Fruit fly (Drosophila melanogaster) whole organism, embryonic: ENCODE measurements around the gene Sb.
A peak's percentile ranks its signal among the peaks of the same experiment; 100 is the strongest.

Source experiments
- Aef1 ChIP-seq: fragments of 200-800 bp; sonication (Bioruptor generic); IDR thresholded peaks from 3 replicates; pipeline ENCODE4 v1.3.6; 2022; ENCODE audit warnings: missing biosample characterization, missing genetic modification characterization
- Antp ChIP-seq: fragments of 200-800 bp; sonication (Bioruptor generic); optimal IDR thresholded peaks from 3 replicates; lab custom pipeline; 2016; ENCODE audit warnings: missing biosample characterization, missing genetic modification characterization
- CG10431 ChIP-seq: fragments of 200-800 bp; sonication (Bioruptor generic); optimal IDR thresholded peaks from 3 replicates; lab custom pipeline; 2018; ENCODE audit warnings: missing biosample characterization, mild to moderate bottlenecking, missing genetic modification characterization
- CG11560 ChIP-seq: fragments of 200-800 bp; sonication (Bioruptor generic); IDR thresholded peaks from 3 replicates; pipeline ENCODE4 v1.3.6; 2022; ENCODE audit warnings: missing biosample characterization, missing genetic modification characterization
- CG12942 ChIP-seq: fragments of 200-800 bp; sonication (Bioruptor generic); optimal IDR thresholded peaks from 3 replicates; lab custom pipeline; 2016; ENCODE audit warnings: missing biosample characterization, missing genetic modification characterization
- CG13424 ChIP-seq: fragments of 200-800 bp; sonication (Bioruptor generic); optimal IDR thresholded peaks from 2 replicates; lab custom pipeline; 2019; ENCODE audit warnings: missing biosample characterization, mild to moderate bottlenecking, missing genetic modification characterization, moderate library complexity
- CG13894 ChIP-seq: fragments of 200-800 bp; sonication (Bioruptor generic); optimal IDR thresholded peaks from 3 replicates; lab custom pipeline; 2018; ENCODE audit warnings: missing biosample characterization, mild to moderate bottlenecking, missing genetic modification characterization, moderate library complexity
- CG14965 ChIP-seq: fragments of 200-800 bp; sonication (Bioruptor generic); optimal IDR thresholded peaks from 2 replicates; lab custom pipeline; 2016; ENCODE audit warnings: missing biosample characterization, missing genetic modification characterization, borderline replicate concordance
- CG15073 ChIP-seq: fragments of 200-800 bp; sonication (Bioruptor generic); optimal IDR thresholded peaks from 2 replicates; lab custom pipeline; 2016; ENCODE audit warnings: missing biosample characterization, missing genetic modification characterization
- CG16779 ChIP-seq: fragments of 200-800 bp; sonication (Bioruptor generic); IDR thresholded peaks from 2 replicates; pipeline ENCODE4 v1.3.6; 2022; ENCODE audit warnings: missing biosample characterization, missing genetic modification characterization
- CG18262 ChIP-seq: fragments of 200-800 bp; optimal IDR thresholded peaks from 3 replicates; lab custom pipeline; 2019; ENCODE audit warnings: missing biosample characterization, mild to moderate bottlenecking, missing genetic modification characterization, moderate library complexity
- CG18764 ChIP-seq: fragments of 200-800 bp; sonication (Bioruptor generic); optimal IDR thresholded peaks from 3 replicates; lab custom pipeline; 2016; ENCODE audit warnings: missing biosample characterization, missing genetic modification characterization
- CG2199 ChIP-seq: fragments of 200-800 bp; sonication (Bioruptor generic); IDR thresholded peaks from 3 replicates; pipeline ENCODE4 v1.3.6; 2022; ENCODE audit warnings: missing biosample characterization, missing genetic modification characterization
- CG3407 ChIP-seq: fragments of 200-800 bp; sonication (Bioruptor generic); optimal IDR thresholded peaks from 2 replicates; lab custom pipeline; 2018; ENCODE audit warnings: missing biosample characterization, mild to moderate bottlenecking, missing genetic modification characterization
- CG3838 ChIP-seq: fragments of 200-800 bp; sonication (Bioruptor generic); optimal IDR thresholded peaks from 3 replicates; lab custom pipeline; 2016; ENCODE audit warnings: missing biosample characterization, missing genetic modification characterization
- CG5953 ChIP-seq: fragments of 200-800 bp; sonication (Bioruptor generic); IDR thresholded peaks from 2 replicates; pipeline ENCODE4 v1.3.6; 2022; ENCODE audit warnings: missing biosample characterization, missing genetic modification characterization
- CG6791 ChIP-seq: fragments of 200-800 bp; sonication (Bioruptor generic); IDR thresholded peaks from 3 replicates; pipeline ENCODE4 v1.3.6; 2022; ENCODE audit warnings: missing biosample characterization, missing genetic modification characterization; ENCODE audit not compliant: partially characterized antibody
- CG7786 ChIP-seq: fragments of 200-800 bp; sonication (Bioruptor generic); optimal IDR thresholded peaks from 2 replicates; lab custom pipeline; 2016; ENCODE audit warnings: missing biosample characterization, missing genetic modification characterization
- CG9215 ChIP-seq: fragments of 200-800 bp; sonication (Bioruptor generic); IDR thresholded peaks from 2 replicates; pipeline ENCODE4 v1.3.6; 2022; ENCODE audit warnings: missing biosample characterization, missing genetic modification characterization
- CG9609 ChIP-seq: fragments of 200-800 bp; sonication (Bioruptor generic); optimal IDR thresholded peaks from 3 replicates; lab custom pipeline; 2016; ENCODE audit warnings: missing biosample characterization, missing genetic modification characterization
- Camta ChIP-seq: fragments of 200-800 bp; sonication (Bioruptor generic); optimal IDR thresholded peaks from 2 replicates; lab custom pipeline; 2016; ENCODE audit warnings: missing biosample characterization, missing genetic modification characterization
- Drgx ChIP-seq: fragments of 200-800 bp; sonication (Bioruptor generic); IDR thresholded peaks from 2 replicates; pipeline ENCODE4 v1.3.6; 2022; ENCODE audit warnings: missing biosample characterization, missing genetic modification characterization
- Ets97D ChIP-seq: fragments of 200-800 bp; sonication (Bioruptor generic); optimal IDR thresholded peaks from 3 replicates; lab custom pipeline; 2016; ENCODE audit warnings: missing biosample characterization, missing genetic modification characterization
- Lim3 ChIP-seq: fragments of 200-800 bp; sonication (Bioruptor generic); IDR thresholded peaks from 2 replicates; pipeline ENCODE4 v1.3.6; 2022; ENCODE audit warnings: missing biosample characterization, missing genetic modification characterization
- MBD-R2 ChIP-seq: fragments of 200-800 bp; sonication (Bioruptor generic); IDR thresholded peaks from 2 replicates; pipeline ENCODE4 v1.3.6; 2022; ENCODE audit warnings: missing biosample characterization, missing genetic modification characterization
- Neu2 ChIP-seq: fragments of 200-800 bp; sonication (Bioruptor generic); optimal IDR thresholded peaks from 3 replicates; lab custom pipeline; 2016; ENCODE audit warnings: missing biosample characterization, missing genetic modification characterization, borderline replicate concordance
- Nf-YA ChIP-seq: fragments of 200-800 bp; sonication (Bioruptor generic); IDR thresholded peaks from 2 replicates; pipeline ENCODE4 v1.3.6; 2022; ENCODE audit warnings: missing biosample characterization, missing genetic modification characterization
- Poxn ChIP-seq: fragments of 200-800 bp; sonication (Bioruptor generic); IDR thresholded peaks from 2 replicates; pipeline ENCODE4 v1.3.6; 2022; ENCODE audit warnings: missing biosample characterization, missing genetic modification characterization
- Rx ChIP-seq: fragments of 200-800 bp; sonication (Bioruptor generic); IDR thresholded peaks from 2 replicates; pipeline ENCODE4 v1.3.6; 2022; ENCODE audit warnings: missing biosample characterization, missing genetic modification characterization
- Spps ChIP-seq: fragments of 200-800 bp; sonication (Bioruptor generic); optimal IDR thresholded peaks from 2 replicates; lab custom pipeline; 2018; ENCODE audit warnings: missing biosample characterization, mild to moderate bottlenecking, missing genetic modification characterization
- Xrp1 ChIP-seq: fragments of 200-800 bp; sonication (Bioruptor generic); IDR thresholded peaks from 2 replicates; pipeline ENCODE4 v1.3.6; 2022; ENCODE audit warnings: missing biosample characterization, missing genetic modification characterization
- bbx ChIP-seq: fragments of 200-800 bp; sonication (Bioruptor generic); IDR thresholded peaks from 2 replicates; pipeline ENCODE4 v1.3.6; 2022; ENCODE audit warnings: missing biosample characterization, missing genetic modification characterization; ENCODE audit not compliant: partially characterized antibody
- cato ChIP-seq: fragments of 200-800 bp; sonication (Bioruptor generic); optimal IDR thresholded peaks from 2 replicates; lab custom pipeline; 2016; ENCODE audit warnings: missing biosample characterization, missing genetic modification characterization, borderline replicate concordance
- caup ChIP-seq: fragments of 200-800 bp; sonication (Bioruptor generic); optimal IDR thresholded peaks from 3 replicates; lab custom pipeline; 2017; ENCODE audit warnings: missing biosample characterization, mild to moderate bottlenecking, missing genetic modification characterization, moderate library complexity; ENCODE audit not compliant: severe bottlenecking
- crc ChIP-seq: fragments of 200-800 bp; sonication (Bioruptor generic); optimal IDR thresholded peaks from 2 replicates; lab custom pipeline; 2016; ENCODE audit warnings: missing biosample characterization, missing genetic modification characterization
- emc ChIP-seq: fragments of 200-800 bp; sonication (Bioruptor generic); optimal IDR thresholded peaks from 2 replicates; lab custom pipeline; 2016; ENCODE audit warnings: missing biosample characterization, missing genetic modification characterization
- en ChIP-seq: fragments of 200-800 bp; sonication (Bioruptor generic); optimal IDR thresholded peaks from 2 replicates; lab custom pipeline; 2016; ENCODE audit warnings: missing biosample characterization, missing genetic modification characterization
- ftz-f1 ChIP-seq: fragments of 200-800 bp; sonication (Bioruptor generic); optimal IDR thresholded peaks from 2 replicates; lab custom pipeline; 2016; ENCODE audit warnings: missing biosample characterization, missing genetic modification characterization
- gem ChIP-seq: fragments of 200-800 bp; sonication (Bioruptor generic); optimal IDR thresholded peaks from 2 replicates; lab custom pipeline; 2019; ENCODE audit warnings: missing biosample characterization, mild to moderate bottlenecking, missing genetic modification characterization, moderate library complexity
- grau ChIP-seq: fragments of 200-800 bp; optimal IDR thresholded peaks from 3 replicates; lab custom pipeline; 2019; ENCODE audit warnings: missing biosample characterization, mild to moderate bottlenecking, missing genetic modification characterization, moderate library complexity
- h ChIP-seq: fragments of >200 bp; optimal IDR thresholded peaks from 2 replicates; lab custom pipeline; 2017
- jing ChIP-seq: fragments of 200-800 bp; sonication (Bioruptor generic); optimal IDR thresholded peaks from 2 replicates; lab custom pipeline; 2018; ENCODE audit warnings: missing biosample characterization, mild to moderate bottlenecking, missing genetic modification characterization
- knrl ChIP-seq: fragments of 200-800 bp; sonication (Bioruptor generic); IDR thresholded peaks from 3 replicates; pipeline ENCODE4 v1.3.6; 2022; ENCODE audit warnings: missing biosample characterization, missing genetic modification characterization; ENCODE audit not compliant: partially characterized antibody
- lmd ChIP-seq: fragments of 200-800 bp; sonication (Bioruptor generic); IDR thresholded peaks from 2 replicates; pipeline ENCODE4 v1.3.6; 2022; ENCODE audit warnings: missing biosample characterization, missing genetic modification characterization
- pita ChIP-seq: fragments of 200-800 bp; sonication (Bioruptor generic); optimal IDR thresholded peaks from 2 replicates; lab custom pipeline; 2017; ENCODE audit warnings: missing biosample characterization, mild to moderate bottlenecking, missing genetic modification characterization
- pum ChIP-seq: fragments of 200-800 bp; sonication (Bioruptor generic); optimal IDR thresholded peaks from 2 replicates; lab custom pipeline; 2016; ENCODE audit warnings: missing biosample characterization, missing genetic modification characterization
- repo ChIP-seq: fragments of 200-800 bp; sonication (Bioruptor generic); optimal IDR thresholded peaks from 2 replicates; lab custom pipeline; 2016; ENCODE audit warnings: missing biosample characterization, missing genetic modification characterization
- salm ChIP-seq: fragments of 200-800 bp; sonication (Bioruptor generic); optimal IDR thresholded peaks from 2 replicates; lab custom pipeline; 2018; ENCODE audit warnings: missing biosample characterization, mild to moderate bottlenecking, missing genetic modification characterization
- slp2 ChIP-seq: fragments of 200-800 bp; sonication (Bioruptor generic); optimal IDR thresholded peaks from 2 replicates; lab custom pipeline; 2016; ENCODE audit warnings: missing biosample characterization, missing genetic modification characterization
- tgo ChIP-seq: fragments of 200-800 bp; sonication (Bioruptor generic); IDR thresholded peaks from 3 replicates; pipeline ENCODE4 v1.3.6; 2022; ENCODE audit warnings: missing biosample characterization, missing genetic modification characterization
- tin ChIP-seq: fragments of 200-800 bp; sonication (Bioruptor generic); optimal IDR thresholded peaks from 3 replicates; lab custom pipeline; 2016; ENCODE audit warnings: missing biosample characterization, missing genetic modification characterization
- unc-4 ChIP-seq: fragments of 200-800 bp; sonication (Bioruptor generic); IDR thresholded peaks from 2 replicates; pipeline ENCODE4 v1.3.6; 2022; ENCODE audit warnings: missing biosample characterization, missing genetic modification characterization; ENCODE audit not compliant: partially characterized antibody
- vnd ChIP-seq: fragments of 200-800 bp; sonication (Bioruptor generic); IDR thresholded peaks from 3 replicates; pipeline ENCODE4 v1.3.6; 2022; ENCODE audit warnings: missing biosample characterization, missing genetic modification characterization; ENCODE audit not compliant: partially characterized antibody
- zf30C ChIP-seq: fragments of 200-800 bp; sonication (Bioruptor generic); optimal IDR thresholded peaks from 3 replicates; lab custom pipeline; 2018; ENCODE audit warnings: missing biosample characterization, mild to moderate bottlenecking, missing genetic modification characterization

Sb gene

dm6 chr3R:16069266-16069665 lies 46.7 kb upstream of the Sb start (continued):
- TF ChIP-seq Xrp1 (GFP tag; lab: Robert Waterston, UW) = peak; percentile 75
- no peak for TF ChIP-seq CG15073
- no peak for TF ChIP-seq crc (GFP tag; lab: Kevin White, UChicago)
- peak; percentile 21 for TF ChIP-seq salm
- TF ChIP-seq Camta = no peak
- TF ChIP-seq CG13894 (tag; lab: Kevin White, UChicago) = no peak
- TF ChIP-seq slp2 (GFP tag; lab: Kevin White, UChicago) = no peak
- TF ChIP-seq caup (GFP tag; lab: Kevin White, UChicago) = no peak
- TF ChIP-seq CG18262 = no peak
- TF ChIP-seq h (lab: Kevin White, UChicago) = no peak
- no peak for TF ChIP-seq CG11560
- TF ChIP-seq MBD-R2 (GFP tag; lab: Robert Waterston, UW) = no peak; the same call in 1 of the 2 replicates
- no peak for TF ChIP-seq pum
- TF ChIP-seq CG18764 (GFP tag; lab: Kevin White, UChicago) = no peak
- TF ChIP-seq CG13424 (tag; lab: Kevin White, UChicago) = peak; percentile 42
- no peak for TF ChIP-seq repo
- TF ChIP-seq Rx = no peak
- no peak for TF ChIP-seq zf30C (GFP tag; lab: Kevin White, UChicago)
- TF ChIP-seq bbx (GFP tag; lab: Robert Waterston, UW) = no peak
- no peak for TF ChIP-seq Drgx
- TF ChIP-seq knrl = no peak
- 0 out of 3 replicates have a peak, but pooled peaks have one; percentile 30 for TF ChIP-seq Aef1 (GFP tag; lab: Robert Waterston, UW)
- TF ChIP-seq cato = no peak
- TF ChIP-seq vnd = 0 out of 3 replicates have a peak, but pooled peaks have one; percentile 10
- no peak for TF ChIP-seq grau (tag; lab: Kevin White, UChicago)
- TF ChIP-seq CG3838 (GFP tag; lab: Kevin White, UChicago) = peak; percentile 3
- no peak for TF ChIP-seq Ets97D (GFP tag; lab: Kevin White, UChicago)
- no peak for TF ChIP-seq CG12942
- no peak for TF ChIP-seq pita
- TF ChIP-seq CG10431 (GFP tag; lab: Kevin White, UChicago) = peak; percentile 22
- TF ChIP-seq CG14965 (GFP tag; lab: Kevin White, UChicago) = no peak
- TF ChIP-seq CG7786 (GFP tag; lab: Kevin White, UChicago) = no peak
- no peak for TF ChIP-seq unc-4 (GFP tag; lab: Robert Waterston, UW)
- TF ChIP-seq en (GFP tag; lab: Kevin White, UChicago) = no peak
- no peak for TF ChIP-seq Antp
- TF ChIP-seq emc (GFP tag; lab: Kevin White, UChicago) = no peak
- no peak for TF ChIP-seq Poxn (GFP tag; lab: Robert Waterston, UW)
- TF ChIP-seq jing = no peak
- no peak for TF ChIP-seq lmd (GFP tag; lab: Robert Waterston, UW)
- TF ChIP-seq CG5953 (GFP tag; lab: Robert Waterston, UW) = no peak
- no peak for TF ChIP-seq tin
- no peak for TF ChIP-seq CG2199

DNA sequence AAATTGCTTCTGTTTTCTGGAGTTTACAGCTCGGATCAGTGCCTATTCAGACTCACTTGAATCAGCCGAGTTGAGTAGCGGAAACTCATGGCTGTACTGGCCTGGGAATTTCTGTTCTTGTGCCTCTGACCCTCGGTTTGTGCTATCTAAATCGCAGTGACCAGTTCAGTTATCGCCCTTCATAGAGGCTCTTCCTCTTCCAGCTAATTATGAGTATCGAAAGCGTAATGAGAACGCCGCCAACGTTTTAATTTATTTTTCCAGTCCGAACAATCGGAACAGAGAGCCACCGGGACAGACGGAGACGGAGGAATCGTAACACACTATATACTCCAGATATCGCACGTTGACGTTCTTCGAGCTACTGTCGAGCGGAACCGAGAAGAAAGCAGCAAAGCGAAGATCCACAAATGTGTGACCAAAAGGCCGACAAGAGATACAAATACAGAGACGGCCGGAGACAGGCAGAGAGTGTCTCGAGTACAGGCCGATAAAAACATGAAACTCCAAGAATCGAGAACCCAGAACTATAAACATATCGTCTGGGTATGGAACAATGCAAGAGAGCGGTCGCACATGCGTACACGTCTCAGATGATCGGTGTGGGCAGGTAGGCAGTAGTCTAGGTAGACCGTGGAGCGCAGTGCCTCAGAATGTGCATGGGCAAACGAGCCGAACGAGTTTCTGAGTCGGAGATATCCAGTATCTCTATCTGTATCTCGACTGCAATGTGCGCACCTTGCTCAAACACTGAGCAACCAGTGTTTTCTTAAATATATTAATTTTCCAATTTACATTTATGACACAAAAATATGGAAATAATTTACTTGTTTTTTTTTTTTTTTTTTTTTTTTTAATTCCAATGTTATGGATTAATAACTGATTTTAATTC lies 44.0 kb upstream of the Sb start:
- TF ChIP-seq tgo (GFP tag; lab: Robert Waterston, UW) (peak; percentile 82), Spps (peak; percentile 20), ftz-f1 (GFP tag; lab: Kevin White, UChicago) (no peak), CG6791 (GFP tag; lab: Robert Waterston, UW) (peak; percentile 44; the same call in 1 of the 3 replicates), CG9609 (GFP tag; lab: Kevin White, UChicago) (no peak), Lim3 (GFP tag; lab: Robert Waterston, UW) (peak; percentile 12; the same call in 1 of the 2 replicates), Nf-YA (GFP tag; lab: Robert Waterston, UW) (peak; percentile 56; the same call in 1 of the 2 replicates), CG9215 (GFP tag; lab: Robert Waterston, UW) (no peak), CG16779 (GFP tag; lab: Robert Waterston, UW) (no peak), gem (peak; percentile 76), CG3407 (GFP tag; lab: Kevin White, UChicago) (peak; percentile 61), Neu2 (GFP tag; lab: Kevin White, UChicago) (no peak)
